Worm (Caenorhabditis elegans) whole organism, young adult: ENCODE measurements around the gene flp-15.
A peak's percentile ranks its signal among the peaks of the same experiment; 100 is the strongest.

ENCODE experiments used
- B0035.1 ChIP-seq: sonication (generic microtip); optimal IDR thresholded peaks from 2 replicates; lab custom pipeline; 2016; ENCODE audit warnings: missing genetic modification characterization, mild to moderate bottlenecking, missing compliant biosample characterization, missing genotype, missing genetic modification reagents
- B0336.3 ChIP-seq: fragments of 200-800 bp; sonication (Bioruptor generic); IDR thresholded peaks from 2 replicates; pipeline ENCODE4 v1.3.6; 2022; ENCODE audit warnings: missing genetic modification characterization, missing compliant biosample characterization
- C17E4.6 ChIP-seq: fragments of 200-800 bp; sonication (Bioruptor generic); IDR thresholded peaks from 2 replicates; pipeline ENCODE4 v1.3.6; 2022; ENCODE audit warnings: missing genetic modification reagents, missing genetic modification characterization, missing compliant biosample characterization
- F39B2.1 ChIP-seq: fragments of 200-800 bp; sonication (Bioruptor generic); IDR thresholded peaks from 2 replicates; pipeline ENCODE4 v1.3.6; 2022; ENCODE audit warnings: missing genetic modification reagents, missing genetic modification characterization, missing compliant biosample characterization
- F55B11.4 ChIP-seq: sonication (generic microtip); optimal IDR thresholded peaks from 2 replicates; lab custom pipeline; 2016; ENCODE audit warnings: missing compliant biosample characterization, missing genetic modification characterization, borderline replicate concordance; ENCODE audit not compliant: insufficient read depth
- Y67H2A.10 ChIP-seq: fragments of 200-800 bp; sonication (Bioruptor generic); conservative IDR thresholded peaks from 2 replicates; pipeline ENCODE4 v1.3.6; 2022; ENCODE audit warnings: missing genetic modification reagents, missing genetic modification characterization, missing compliant biosample characterization
- Y95B8A.8 ChIP-seq: fragments of 200-800 bp; sonication (Bioruptor generic); IDR thresholded peaks from 2 replicates; pipeline ENCODE4 v1.3.6; 2022; ENCODE audit warnings: missing genetic modification reagents, missing genetic modification characterization, missing compliant biosample characterization
- ama-1 ChIP-seq, 3 experiments: fragments of 150-350 bp in 1 of 3; sonication (generic microtip) in 2 of 3; optimal IDR thresholded peaks; 2 replicates each; lab custom pipeline; 2014 to 2018; ENCODE audit warnings: missing biosample characterization in 2 of 3, missing genetic modification characterization in 2 of 3, missing genetic modification reagents in 2 of 3
- attf-6 ChIP-seq: fragments of 200-800 bp; sonication (Bioruptor generic); IDR thresholded peaks from 2 replicates; pipeline ENCODE4 v1.3.6; 2022; ENCODE audit warnings: missing genetic modification reagents, missing genetic modification characterization, missing compliant biosample characterization
- ccch-3 ChIP-seq: fragments of 200-800 bp; sonication (Bioruptor generic); optimal IDR thresholded peaks from 2 replicates; lab custom pipeline; 2018; ENCODE audit warnings: mild to moderate bottlenecking, missing genetic modification characterization, missing compliant biosample characterization
- chd-7 ChIP-seq: sonication (generic microtip); optimal IDR thresholded peaks from 2 replicates; lab custom pipeline; 2016; ENCODE audit warnings: mild to moderate bottlenecking, missing genetic modification characterization, moderate library complexity, missing compliant biosample characterization
- egrh-3 ChIP-seq: fragments of 200-800 bp; sonication (Bioruptor generic); IDR thresholded peaks from 2 replicates; pipeline ENCODE4 v1.3.6; 2022; ENCODE audit warnings: missing genetic modification reagents, missing genetic modification characterization, missing compliant biosample characterization
- fkh-3 ChIP-seq: sonication (generic microtip); optimal IDR thresholded peaks from 2 replicates; lab custom pipeline; 2016; ENCODE audit warnings: mild to moderate bottlenecking, missing genetic modification characterization, missing compliant biosample characterization
- him-1 ChIP-seq: sonication (generic microtip); optimal IDR thresholded peaks from 2 replicates; lab custom pipeline; 2016; ENCODE audit warnings: missing genotype, missing genetic modification reagents, missing genetic modification characterization, missing compliant biosample characterization
- hrde-1 ChIP-seq: sonication (generic microtip); optimal IDR thresholded peaks from 2 replicates; lab custom pipeline; 2016; ENCODE audit warnings: missing genetic modification characterization, mild to moderate bottlenecking, missing compliant biosample characterization, moderate library complexity, missing genotype, missing genetic modification reagents, borderline replicate concordance
- let-607 ChIP-seq, 2 experiments: fragments of 200-800 bp in 1 of 2; sonication (Bioruptor generic) in 1 of 2; sonication (generic microtip) in 1 of 2; optimal IDR thresholded peaks; 2 replicates each; lab custom pipeline; 2016 to 2018; ENCODE audit warnings: mild to moderate bottlenecking in 2 of 2, missing compliant biosample characterization in 2 of 2, missing genetic modification characterization in 2 of 2, moderate library complexity in 2 of 2, missing genotype in 1 of 2
- lin-26 ChIP-seq: fragments of 200-800 bp; sonication (Bioruptor generic); IDR thresholded peaks from 2 replicates; pipeline ENCODE4 v1.3.6; 2022; ENCODE audit warnings: missing genetic modification reagents, missing genetic modification characterization, missing compliant biosample characterization
- lin-35 ChIP-seq, 3 experiments: fragments of 150-350 bp in 2 of 3; sonication (generic microtip) in 1 of 3; optimal IDR thresholded peaks; 2 replicates each; lab custom pipeline; 2014 to 2018; ENCODE audit warnings: missing biosample characterization in 3 of 3, missing genetic modification characterization in 3 of 3, missing genetic modification reagents in 3 of 3
- lir-1 ChIP-seq: fragments of 200-800 bp; sonication (Bioruptor generic); conservative IDR thresholded peaks from 2 replicates; pipeline ENCODE4 v1.3.6; 2022; ENCODE audit warnings: missing genetic modification reagents, missing genetic modification characterization, missing compliant biosample characterization
- madf-3 ChIP-seq: fragments of 200-800 bp; sonication (Bioruptor generic); IDR thresholded peaks from 2 replicates; pipeline ENCODE4 v1.3.6; 2022; ENCODE audit warnings: missing genetic modification reagents, missing genetic modification characterization, missing compliant biosample characterization
- mcd-1 ChIP-seq: fragments of 200-800 bp; sonication (Bioruptor generic); IDR thresholded peaks from 2 replicates; pipeline ENCODE4 v1.3.6; 2022; ENCODE audit warnings: missing genetic modification reagents, missing genetic modification characterization, missing compliant biosample characterization
- mes-4 ChIP-seq: sonication (generic microtip); optimal IDR thresholded peaks from 2 replicates; lab custom pipeline; 2016; ENCODE audit warnings: missing genotype, missing genetic modification characterization, missing compliant biosample characterization
- nhr-80 ChIP-seq: sonication (generic microtip); optimal IDR thresholded peaks from 2 replicates; lab custom pipeline; 2016; ENCODE audit warnings: missing genetic modification characterization, missing compliant biosample characterization
- rec-8 ChIP-seq, 2 experiments: sonication (generic microtip); optimal IDR thresholded peaks; 2 replicates each; lab custom pipeline; 2016; ENCODE audit warnings: mild to moderate bottlenecking in 2 of 2, missing genetic modification characterization in 2 of 2, missing genetic modification reagents in 2 of 2, missing genotype in 2 of 2, missing biosample characterization in 1 of 2, missing compliant biosample characterization in 1 of 2, moderate library complexity in 1 of 2
- snpc-1.1 ChIP-seq: sonication (generic microtip); optimal IDR thresholded peaks from 2 replicates; lab custom pipeline; 2017; ENCODE audit warnings: missing genetic modification characterization, mild to moderate bottlenecking, missing compliant biosample characterization, antibody characterized with exemption, moderate library complexity, missing genotype, missing genetic modification reagents; ENCODE audit not compliant: insufficient read depth
- somi-1 ChIP-seq: fragments of 200-800 bp; sonication (Bioruptor generic); optimal IDR thresholded peaks from 2 replicates; lab custom pipeline; 2018; ENCODE audit warnings: mild to moderate bottlenecking, missing genetic modification characterization, missing compliant biosample characterization
- tlf-1 ChIP-seq: fragments of 200-800 bp; sonication (Bioruptor generic); optimal IDR thresholded peaks from 2 replicates; lab custom pipeline; 2018; ENCODE audit warnings: mild to moderate bottlenecking, missing genetic modification characterization, missing compliant biosample characterization
- unc-62 ChIP-seq: fragments of 150-350 bp; optimal IDR thresholded peaks from 2 replicates; lab custom pipeline; 2014; ENCODE audit warnings: missing biosample characterization, missing genetic modification reagents, missing genetic modification characterization
- zfh-2 ChIP-seq: fragments of 200-800 bp; sonication (Bioruptor generic); conservative IDR thresholded peaks from 2 replicates; pipeline ENCODE4 v1.3.6; 2022; ENCODE audit warnings: missing genetic modification reagents, missing genetic modification characterization, missing compliant biosample characterization
- zim-3 ChIP-seq: sonication (generic microtip); optimal IDR thresholded peaks from 2 replicates; lab custom pipeline; 2017; ENCODE audit warnings: mild to moderate bottlenecking, missing genetic modification characterization, moderate library complexity, missing compliant biosample characterization
- ztf-25 ChIP-seq: fragments of 200-800 bp; sonication (Bioruptor generic); IDR thresholded peaks from 2 replicates; pipeline ENCODE4 v1.3.6; 2022; ENCODE audit warnings: missing genetic modification reagents, missing genetic modification characterization, missing compliant biosample characterization
- ztf-3 ChIP-seq: fragments of 200-800 bp; sonication (Bioruptor generic); optimal IDR thresholded peaks from 2 replicates; lab custom pipeline; 2018; ENCODE audit warnings: mild to moderate bottlenecking, missing genetic modification characterization, missing compliant biosample characterization

Gene flp-15

DNA sequence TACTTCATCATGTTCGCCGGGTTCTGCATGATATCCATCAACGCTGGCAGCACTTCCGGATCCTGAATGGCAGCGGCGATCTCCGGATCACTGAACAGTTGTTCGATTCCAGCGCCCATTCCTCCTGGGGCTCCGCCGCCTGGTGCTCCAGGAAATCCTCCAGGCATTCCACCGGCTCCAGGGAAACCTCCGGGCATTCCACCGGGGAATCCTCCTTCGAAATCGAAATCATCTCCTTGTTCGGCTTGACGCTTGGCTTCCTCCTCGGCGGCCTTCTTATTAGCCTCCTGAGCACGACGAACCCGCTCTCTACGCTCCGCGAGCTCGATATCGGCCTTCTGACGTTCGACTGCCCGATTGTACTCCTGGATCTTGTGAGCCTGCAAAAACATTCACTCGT, 52.1 kb downstream of the flp-15 start (continued):
- TF ChIP-seq madf-3 (GFP tag; lab: Robert Waterston, UW) (no peak), unc-62 (GFP tag; lab: Kevin White, UChicago) (no peak), snpc-1.1 (tag; lab: Kevin White, UChicago) (no peak), lin-35 (GFP tag; optimal IDR thresholded peaks at IDR 0.05; lab: Kevin White, UChicago) (no peak), hrde-1 (tag; lab: Kevin White, UChicago) (no peak), ztf-3 (GFP tag; lab: Kevin White, UChicago) (no peak), ztf-25 (GFP tag; lab: Robert Waterston, UW) (no peak), Y67H2A.10 (GFP tag; lab: Robert Waterston, UW) (no peak), lir-1 (GFP tag; lab: Robert Waterston, UW) (no peak), him-1 (tag; lab: Kevin White, UChicago) (no peak), B0035.1 (no peak), ama-1 (optimal IDR thresholded peaks at IDR 0.05; lab: Kevin White, UChicago) (no peak), ama-1 (GFP tag; optimal IDR thresholded peaks at IDR 0.05; lab: Kevin White, UChicago) (no peak), mcd-1 (GFP tag; lab: Robert Waterston, UW) (0 out of 2 replicates have a peak, but pooled peaks have one; percentile 19), fkh-3 (tag; lab: Kevin White, UChicago) (peak; percentile 43), lin-26 (GFP tag; lab: Robert Waterston, UW) (0 out of 2 replicates have a peak, but pooled peaks have one; percentile 42), tlf-1 (GFP tag; lab: Kevin White, UChicago) (no peak), somi-1 (no peak), let-607 (tag; optimal IDR thresholded peaks at IDR 0.05; lab: Kevin White, UChicago) (no peak), attf-6 (GFP tag; lab: Robert Waterston, UW) (no peak), F55B11.4 (tag; lab: Kevin White, UChicago) (no peak), zim-3 (tag; lab: Kevin White, UChicago) (no peak), nhr-80 (no peak), ccch-3 (GFP tag; lab: Kevin White, UChicago) (no peak), C17E4.6 (GFP tag; lab: Robert Waterston, UW) (no peak), B0336.3 (GFP tag; lab: Robert Waterston, UW) (no peak), mes-4 (tag; lab: Kevin White, UChicago) (no peak)

DNA sequence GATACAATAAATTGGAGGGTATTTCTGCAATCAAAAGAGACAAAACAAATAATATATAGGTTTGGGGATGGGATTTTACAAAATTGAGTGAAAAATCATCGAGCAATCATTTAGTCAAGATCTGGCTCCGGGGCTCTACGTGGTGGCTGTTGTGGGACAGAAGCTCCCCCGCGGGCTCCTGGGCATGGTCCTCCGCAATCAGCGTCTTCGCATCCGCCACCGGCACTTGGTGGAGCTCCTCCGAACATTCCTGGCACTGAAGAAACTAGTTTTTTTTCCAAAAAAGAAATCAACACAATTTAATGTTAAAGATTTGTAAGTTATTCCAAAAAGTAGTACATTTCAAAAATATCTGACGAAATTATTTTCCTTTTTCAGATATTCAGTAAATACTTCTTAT, 52.9 kb downstream of the flp-15 start:
- TF ChIP-seq chd-7: no peak
- peak; percentile 58; the same call in 1 of the 2 replicates for TF ChIP-seq egrh-3
- peak; percentile 48; the same call in 1 of the 2 replicates for TF ChIP-seq zfh-2 (GFP tag; lab: Robert Waterston, UW)
- 0 out of 2 replicates have a peak, but pooled peaks have one; percentile 11 for TF ChIP-seq mcd-1 (GFP tag; lab: Robert Waterston, UW)
- no peak for TF ChIP-seq fkh-3 (tag; lab: Kevin White, UChicago)

DNA sequence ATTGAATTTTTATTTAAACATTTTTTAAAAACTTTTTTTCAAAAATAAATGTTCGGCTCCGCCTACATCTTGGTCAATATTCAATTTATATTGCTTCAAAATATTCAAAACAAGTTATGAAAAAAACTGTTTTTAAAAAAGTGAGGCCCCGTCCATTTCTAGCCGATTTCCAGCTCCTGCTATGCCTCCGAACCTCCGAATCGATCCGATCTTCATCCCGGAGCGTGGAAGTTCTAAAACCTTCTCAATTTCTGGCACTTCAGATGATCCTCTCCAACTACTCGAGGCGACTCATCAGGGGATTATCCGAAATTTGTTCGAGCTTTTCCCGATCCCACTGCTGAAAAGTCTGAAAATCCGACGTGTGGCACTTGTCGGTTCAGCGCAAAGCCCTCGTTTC, 53.4 kb downstream of the flp-15 start:
- no peak for TF ChIP-seq rec-8 (tag; optimal IDR thresholded peaks at IDR 0.05; lab: Kevin White, UChicago)
- no peak for TF ChIP-seq F39B2.1 (GFP tag; lab: Robert Waterston, UW)
- TF ChIP-seq Y95B8A.8 (GFP tag; lab: Robert Waterston, UW): 0 out of 2 replicates have a peak, but pooled peaks have one; percentile 24
- peak; percentile 30 for TF ChIP-seq him-1 (tag; lab: Kevin White, UChicago)
